Fruit fly (Drosophila melanogaster) whole organism, wandering third instar larva: ENCODE data around the gene PTPMT1.

ENCODE experiments used
- Abd-B ChIP-seq: fragments of >200 bp; optimal IDR thresholded peaks from 2 replicates; lab custom pipeline; 2017; ENCODE audit warnings: missing biosample characterization, missing genetic modification characterization
- CG32264 ChIP-seq: fragments of 200-800 bp; sonication (Bioruptor generic); optimal IDR thresholded peaks from 2 replicates; lab custom pipeline; 2016; ENCODE audit warnings: missing biosample characterization, missing genetic modification characterization
- CG9705 ChIP-seq: fragments of 200-800 bp; sonication (Bioruptor generic); optimal IDR thresholded peaks from 2 replicates; lab custom pipeline; 2018; ENCODE audit warnings: missing biosample characterization, mild to moderate bottlenecking, missing genetic modification characterization
- CrebA ChIP-seq: fragments of 200-800 bp; sonication (Bioruptor generic); optimal IDR thresholded peaks from 2 replicates; lab custom pipeline; 2016; ENCODE audit warnings: missing biosample characterization, mild to moderate bottlenecking, missing genetic modification characterization, borderline replicate concordance
- Dfd ChIP-seq: fragments of >200 bp; optimal IDR thresholded peaks from 2 replicates; lab custom pipeline; 2017; ENCODE audit warnings: missing biosample characterization, missing genetic modification characterization
- Dif ChIP-seq: fragments of 200-275, 200-300 bp; sonication (Bioruptor generic); optimal IDR thresholded peaks from 2 replicates; lab custom pipeline; 2018; ENCODE audit warnings: missing biosample characterization, missing genetic modification characterization; ENCODE audit not compliant: partially characterized antibody
- GATAd ChIP-seq: sonication (Bioruptor generic); optimal IDR thresholded peaks from 2 replicates; lab custom pipeline; 2016; ENCODE audit warnings: missing biosample characterization, missing genetic modification characterization
- HLH106 ChIP-seq: fragments of 200-800 bp; optimal IDR thresholded peaks from 3 replicates; lab custom pipeline; 2019; ENCODE audit warnings: missing biosample characterization, mild to moderate bottlenecking, missing genetic modification characterization, moderate library complexity
- Hnf4 ChIP-seq: fragments of 200-800 bp; sonication (Bioruptor generic); optimal IDR thresholded peaks from 2 replicates; lab custom pipeline; 2016; ENCODE audit warnings: missing biosample characterization, mild to moderate bottlenecking, missing genetic modification characterization
- Hr83 ChIP-seq: fragments of 200-300 bp; sonication (Bioruptor generic); optimal IDR thresholded peaks from 2 replicates; lab custom pipeline; 2016; ENCODE audit warnings: missing biosample characterization, mild to moderate bottlenecking, missing genetic modification characterization, moderate library complexity; ENCODE audit not compliant: poor library complexity, severe bottlenecking
- Jra ChIP-seq: sonication (Bioruptor generic); optimal IDR thresholded peaks from 2 replicates; lab custom pipeline; 2016; ENCODE audit warnings: missing biosample characterization, missing genetic modification characterization
- Mio ChIP-seq: sonication (Bioruptor generic); optimal IDR thresholded peaks from 2 replicates; lab custom pipeline; 2016; ENCODE audit warnings: missing biosample characterization, missing genetic modification characterization
- Myc ChIP-seq: fragments of >200 bp; optimal IDR thresholded peaks from 2 replicates; lab custom pipeline; 2017
- N ChIP-seq: fragments of >200 bp; optimal IDR thresholded peaks from 2 replicates; lab custom pipeline; 2018; ENCODE audit warnings: missing biosample characterization, missing external identifiers, missing genetic modification characterization
- OdsH ChIP-seq: fragments of 200-800 bp; sonication (Bioruptor generic); optimal IDR thresholded peaks from 2 replicates; lab custom pipeline; 2016; ENCODE audit warnings: missing biosample characterization, mild to moderate bottlenecking, missing genetic modification characterization
- Rel ChIP-seq, 2 experiments: fragments of 200-800 bp; sonication (Bioruptor generic) in 1 of 2; optimal IDR thresholded peaks; 2 replicates in 1 of 2; 3 replicates in 1 of 2; lab custom pipeline; 2016 to 2019; ENCODE audit warnings: mild to moderate bottlenecking in 2 of 2, missing biosample characterization in 2 of 2, missing genetic modification characterization in 2 of 2, moderate library complexity in 1 of 2
- Sp1 ChIP-seq: fragments of 200-800 bp; sonication (Bioruptor generic); optimal IDR thresholded peaks from 3 replicates; lab custom pipeline; 2019; ENCODE audit warnings: missing biosample characterization, mild to moderate bottlenecking, missing genetic modification characterization, moderate library complexity
- Vsx2 ChIP-seq: fragments of 200-300, 225-300 bp; sonication (Bioruptor generic); optimal IDR thresholded peaks from 2 replicates; lab custom pipeline; 2018; ENCODE audit warnings: missing biosample characterization, missing genetic modification characterization; ENCODE audit not compliant: partially characterized antibody
- br ChIP-seq: fragments of 200-800 bp; sonication (Bioruptor generic); optimal IDR thresholded peaks from 2 replicates; lab custom pipeline; 2016; ENCODE audit warnings: missing biosample characterization, missing genetic modification characterization
- brk ChIP-seq: fragments of 200-800 bp; sonication (Bioruptor generic); optimal IDR thresholded peaks from 2 replicates; lab custom pipeline; 2016; ENCODE audit warnings: missing biosample characterization, mild to moderate bottlenecking, missing genetic modification characterization
- dmrt93B ChIP-seq: fragments of 200-800 bp; sonication (Bioruptor generic); optimal IDR thresholded peaks from 2 replicates; lab custom pipeline; 2018; ENCODE audit warnings: missing biosample characterization, mild to moderate bottlenecking, missing genetic modification characterization
- dsf ChIP-seq: sonication (Bioruptor generic); optimal IDR thresholded peaks from 2 replicates; lab custom pipeline; 2016; ENCODE audit warnings: missing biosample characterization, missing genetic modification characterization, borderline replicate concordance
- ey ChIP-seq: fragments of 200-800 bp; sonication (Bioruptor generic); optimal IDR thresholded peaks from 2 replicates; lab custom pipeline; 2016; ENCODE audit warnings: missing biosample characterization, missing genetic modification characterization
- foxo ChIP-seq, 2 experiments: fragments of 200-800 bp; sonication (Bioruptor generic); optimal IDR thresholded peaks; 2 replicates in 1 of 2; 3 replicates in 1 of 2; lab custom pipeline; 2016 to 2017; ENCODE audit warnings: missing biosample characterization in 2 of 2, missing genetic modification characterization in 2 of 2
- fru ChIP-seq: fragments of 200-800 bp; sonication (Bioruptor generic); optimal IDR thresholded peaks from 3 replicates; lab custom pipeline; 2016; ENCODE audit warnings: missing biosample characterization, mild to moderate bottlenecking, missing genetic modification characterization
- h ChIP-seq: fragments of 200-800 bp; sonication (Bioruptor generic); optimal IDR thresholded peaks from 3 replicates; lab custom pipeline; 2016; ENCODE audit warnings: missing biosample characterization, mild to moderate bottlenecking, missing genetic modification characterization
- jim ChIP-seq: fragments of 175-275, 200-325 bp; sonication (Bioruptor generic); optimal IDR thresholded peaks from 2 replicates; lab custom pipeline; 2016; ENCODE audit warnings: missing biosample characterization, mild to moderate bottlenecking, missing genetic modification characterization
- lola ChIP-seq: fragments of >200 bp; optimal IDR thresholded peaks from 2 replicates; lab custom pipeline; 2017; ENCODE audit warnings: missing biosample characterization, missing genetic modification characterization
- psq ChIP-seq: fragments of 200-800 bp; sonication (Bioruptor generic); optimal IDR thresholded peaks from 3 replicates; lab custom pipeline; 2017; ENCODE audit warnings: missing biosample characterization, mild to moderate bottlenecking, missing genetic modification characterization, moderate library complexity
- rgr ChIP-seq: fragments of 200-800 bp; sonication (Bioruptor generic); optimal IDR thresholded peaks from 3 replicates; lab custom pipeline; 2016; ENCODE audit warnings: missing biosample characterization, mild to moderate bottlenecking, missing genetic modification characterization
- sage ChIP-seq: fragments of 200-800 bp; sonication (Bioruptor generic); optimal IDR thresholded peaks from 2 replicates; lab custom pipeline; 2016; ENCODE audit warnings: missing biosample characterization, mild to moderate bottlenecking, missing genetic modification characterization
- sv ChIP-seq: fragments of 200-800 bp; sonication (Bioruptor generic); optimal IDR thresholded peaks from 3 replicates; lab custom pipeline; 2016; ENCODE audit warnings: missing biosample characterization, missing genetic modification characterization
- tai ChIP-seq: sonication (Bioruptor generic); optimal IDR thresholded peaks from 2 replicates; lab custom pipeline; 2016; ENCODE audit warnings: missing biosample characterization, missing genetic modification characterization
- usp ChIP-seq: fragments of >200 bp; optimal IDR thresholded peaks from 2 replicates; lab custom pipeline; 2017; ENCODE audit warnings: missing biosample characterization, missing genetic modification characterization
- woc ChIP-seq: sonication (Bioruptor generic); optimal IDR thresholded peaks from 2 replicates; lab custom pipeline; 2016; ENCODE audit warnings: missing biosample characterization, mild to moderate bottlenecking, missing genetic modification characterization

The PTPMT1 gene

DNA sequence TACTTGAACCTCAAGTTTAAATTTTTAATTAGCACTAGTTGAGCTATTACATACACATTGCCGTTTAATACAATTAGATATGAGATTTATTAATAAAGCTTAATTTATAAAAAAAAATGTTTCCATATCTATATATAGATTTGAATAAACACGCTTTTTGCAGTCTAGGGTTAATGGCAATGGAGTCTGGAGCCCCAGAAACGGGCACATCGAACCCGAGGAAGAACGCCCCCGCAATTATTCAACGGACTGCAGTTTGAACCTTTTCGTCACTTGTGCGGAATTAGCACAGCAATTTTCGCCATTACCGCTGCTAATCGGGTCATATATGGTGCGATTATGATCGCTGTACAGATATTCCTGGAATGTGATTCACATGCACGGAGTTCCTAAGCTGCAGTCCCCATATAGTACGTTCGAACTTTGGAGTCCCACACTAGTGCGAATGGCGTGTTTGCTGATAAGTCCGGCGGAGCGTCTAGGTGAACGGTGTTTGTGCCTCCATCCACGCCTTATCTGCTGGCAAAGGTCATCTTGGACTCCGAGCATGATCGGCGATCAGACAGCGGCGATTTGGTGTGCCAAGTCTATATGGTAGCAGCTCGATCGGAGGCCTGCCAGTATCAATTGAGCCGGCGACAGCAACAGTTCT, 5.6 kb downstream of the PTPMT1 start, which contains the start of gene Lsd-1 (continued):
- TF ChIP-seq dsf (GFP tag; lab: Kevin White, UChicago) (no peak), brk (GFP tag; lab: Kevin White, UChicago) (no peak)

DNA sequence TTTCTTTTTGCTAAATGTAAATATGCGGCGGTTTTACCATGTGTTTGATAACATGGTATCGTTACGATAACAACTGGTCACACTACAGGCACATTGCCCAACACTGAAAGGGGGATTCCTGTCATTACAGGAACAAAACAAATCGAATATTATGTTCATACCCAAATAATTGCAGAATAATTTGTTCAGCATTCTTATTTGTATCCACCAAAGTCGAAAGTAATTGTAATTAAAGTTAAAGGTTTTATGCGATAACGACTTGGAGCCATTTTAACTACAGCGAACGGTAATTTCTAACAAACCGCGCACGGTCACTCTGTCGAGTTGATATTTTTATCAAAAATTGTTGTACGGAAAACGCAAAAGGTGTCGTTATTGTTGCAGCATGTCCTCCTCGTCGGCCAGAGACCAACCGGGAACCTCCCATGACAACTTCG, 9.3 kb downstream of the PTPMT1 start, which contains the start of the genes CG10214 and CG10375:
Gene CG10214 (minus strand): TSS at position 72 of the 437 bp plus-strand sequence.
Gene CG10375 (plus strand): TSS at position 296 of the 437 bp plus-strand sequence.
- no peak for TF ChIP-seq tai (GFP tag; lab: Kevin White, UChicago)
- no peak for TF ChIP-seq N (GFP tag; lab: Kevin White, UChicago)
- peak; percentile 67 for TF ChIP-seq Jra (GFP tag; lab: Kevin White, UChicago)
- TF ChIP-seq ey (GFP tag; lab: Kevin White, UChicago) = peak; percentile 79
- peak; percentile 72 for TF ChIP-seq Hr83 (GFP tag; lab: Kevin White, UChicago)
- no peak for TF ChIP-seq usp (GFP tag; lab: Kevin White, UChicago)
- TF ChIP-seq Myc (lab: Kevin White, UChicago) = peak; percentile 62
- no peak for TF ChIP-seq jim
- TF ChIP-seq Hnf4 = no peak
- peak; percentile 59 for TF ChIP-seq CG32264 (GFP tag; lab: Kevin White, UChicago)
- no peak for TF ChIP-seq CrebA (GFP tag; lab: Kevin White, UChicago)
- TF ChIP-seq Abd-B (GFP tag; lab: Kevin White, UChicago) = no peak
- peak; percentile 51 for TF ChIP-seq psq (GFP tag; lab: Kevin White, UChicago)
- peak; percentile 68 for TF ChIP-seq HLH106 (tag; lab: Kevin White, UChicago)
- TF ChIP-seq OdsH (GFP tag; lab: Kevin White, UChicago) = peak; percentile 68
- TF ChIP-seq GATAd (GFP tag; lab: Kevin White, UChicago) = peak; percentile 22
- TF ChIP-seq Dif = no peak
- no peak for TF ChIP-seq brk (GFP tag; lab: Kevin White, UChicago)
- peak in 1 of 2 experiments; percentile 86 for TF ChIP-seq foxo (GFP tag; optimal IDR thresholded peaks at IDR 0.05; lab: Kevin White, UChicago)
- TF ChIP-seq CG9705 (GFP tag; lab: Kevin White, UChicago) = peak; percentile 51
- no peak for TF ChIP-seq dsf (GFP tag; lab: Kevin White, UChicago)
- no peak for TF ChIP-seq Rel (GFP tag; optimal IDR thresholded peaks at IDR 0.05; lab: Kevin White, UChicago)
- TF ChIP-seq Rel (tag; optimal IDR thresholded peaks at IDR 0.05; lab: Kevin White, UChicago) = peak; percentile 95
- no peak for TF ChIP-seq Dfd (GFP tag; lab: Kevin White, UChicago)
- peak; percentile 75 for TF ChIP-seq fru (GFP tag; lab: Kevin White, UChicago)
- peak; percentile 53 for TF ChIP-seq woc (GFP tag; lab: Kevin White, UChicago)
- peak; percentile 26 for TF ChIP-seq dmrt93B (GFP tag; lab: Kevin White, UChicago)
- TF ChIP-seq Mio = peak; percentile 21
- peak; percentile 86 for TF ChIP-seq rgr
- peak; percentile 82 for TF ChIP-seq h (GFP tag; lab: Kevin White, UChicago)
- TF ChIP-seq Sp1 (GFP tag; lab: Kevin White, UChicago) = peak; percentile 71
- TF ChIP-seq Vsx2 = no peak
- TF ChIP-seq br (GFP tag; lab: Kevin White, UChicago) = peak; percentile 66
- TF ChIP-seq sage = no peak
- peak; percentile 75 for TF ChIP-seq sv (GFP tag; lab: Kevin White, UChicago)

- TF ChIP-seq fru (GFP tag; lab: Kevin White, UChicago) (peak; percentile 80), Hnf4 (no peak), Sp1 (GFP tag; lab: Kevin White, UChicago) (peak; percentile 84), lola (GFP tag; lab: Kevin White, UChicago) (no peak), jim (no peak), rgr (peak; percentile 92), CG9705 (GFP tag; lab: Kevin White, UChicago) (peak; percentile 45), Hr83 (GFP tag; lab: Kevin White, UChicago) (peak; percentile 22), br (GFP tag; lab: Kevin White, UChicago) (peak; percentile 69), Jra (GFP tag; lab: Kevin White, UChicago) (no peak), ey (GFP tag; lab: Kevin White, UChicago) (peak; percentile 68), foxo (GFP tag; optimal IDR thresholded peaks at IDR 0.05; lab: Kevin White, UChicago) (peak in 1 of 2 experiments; percentile 94), CrebA (GFP tag; lab: Kevin White, UChicago) (no peak), psq (GFP tag; lab: Kevin White, UChicago) (peak; percentile 88), dmrt93B (GFP tag; lab: Kevin White, UChicago) (peak; percentile 84), Rel (GFP tag; optimal IDR thresholded peaks at IDR 0.05; lab: Kevin White, UChicago) (no peak), Rel (tag; optimal IDR thresholded peaks at IDR 0.05; lab: Kevin White, UChicago) (peak; percentile 70), Dif (no peak), GATAd (GFP tag; lab: Kevin White, UChicago) (peak; percentile 43), usp (GFP tag; lab: Kevin White, UChicago) (no peak), sv (GFP tag; lab: Kevin White, UChicago) (peak; percentile 58), HLH106 (tag; lab: Kevin White, UChicago) (peak; percentile 92), OdsH (GFP tag; lab: Kevin White, UChicago) (peak; percentile 86), dsf (GFP tag; lab: Kevin White, UChicago) (no peak), h (GFP tag; lab: Kevin White, UChicago) (peak; percentile 85)
These were observed 14.7 kb downstream of the PTPMT1 start, which contains the start of gene tst for dm6 chr3R:23772808-23773207. Gene tst, minus strand, starts transcription at chr3R:23772859.
